Fruit fly (Drosophila melanogaster): Measurements from ENCODE around the gene CG31550.
A peak's percentile ranks its signal among the peaks of the same experiment; 100 is the strongest.

The CG31550 gene

DNA sequence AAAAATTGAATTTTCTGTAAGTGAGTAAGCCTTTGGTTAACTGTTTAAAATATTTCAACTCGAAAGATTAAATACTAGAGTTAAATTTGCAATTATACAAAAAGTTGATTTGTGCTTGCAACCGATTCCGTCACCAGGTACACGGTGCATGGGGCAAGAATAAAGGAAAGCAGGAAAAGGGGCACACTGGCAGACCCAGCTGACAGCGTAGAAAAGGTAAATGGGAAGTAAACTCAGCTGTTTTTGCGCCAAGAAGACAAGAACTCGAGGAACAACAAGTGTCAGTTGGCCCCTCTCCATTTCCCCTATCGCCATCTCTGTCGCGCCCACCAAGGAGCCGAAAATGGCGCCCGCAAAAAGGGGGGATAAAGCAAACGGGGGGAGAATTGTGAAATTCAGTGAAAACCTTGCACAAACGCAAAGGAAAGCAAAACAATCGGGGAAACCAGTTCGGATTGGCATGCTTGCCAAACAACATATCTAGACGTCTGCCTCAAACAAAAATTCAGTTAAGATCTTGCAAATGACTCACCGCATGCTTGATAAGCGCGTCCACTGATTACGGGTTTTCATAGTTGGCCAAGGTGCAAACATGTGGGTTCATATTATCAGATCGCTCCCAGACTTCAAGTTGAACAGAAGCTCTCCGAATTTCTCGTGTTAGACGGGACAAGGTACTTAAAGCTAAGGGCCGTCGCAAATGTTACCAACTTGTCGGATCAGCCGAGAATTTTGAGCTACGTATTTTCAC, 22.0 kb upstream of the CG31550 start (continued):
- TF ChIP-seq gcm (GFP tag; optimal IDR thresholded peaks at IDR 0.05) (no peak), CG1832 (GFP tag; optimal IDR thresholded peaks at IDR 0.05) (peak; percentile 54), CG32532 (GFP tag; IDR thresholded peaks at IDR 0.05) (0 out of 2 replicates have a peak, but pooled peaks have one; percentile 34), gem (tag; optimal IDR thresholded peaks at IDR 0.05) (no peak), CG9609 (GFP tag; optimal IDR thresholded peaks at IDR 0.05) (no peak), B-H1 (GFP tag; IDR thresholded peaks at IDR 0.05) (no peak), CG10147 (GFP tag; optimal IDR thresholded peaks at IDR 0.05) (no peak), CG10209 (GFP tag; optimal IDR thresholded peaks at IDR 0.05) (no peak), zfh2 (GFP tag; optimal IDR thresholded peaks at IDR 0.05) (no peak), CG2712 (tag; optimal IDR thresholded peaks at IDR 0.05) (no peak), mam (GFP tag; optimal IDR thresholded peaks at IDR 0.05) (no peak), phol (tag; optimal IDR thresholded peaks at IDR 0.05) (peak; percentile 68), CHES-1-like (GFP tag; optimal IDR thresholded peaks at IDR 0.05) (peak; percentile 3), CG2120 (GFP tag; optimal IDR thresholded peaks at IDR 0.05) (no peak), pros (GFP tag; optimal IDR thresholded peaks at IDR 0.05) (peak; percentile 25), C15 (GFP tag; IDR thresholded peaks at IDR 0.05) (no peak), CG7987 (GFP tag; optimal IDR thresholded peaks at IDR 0.05) (no peak), stwl (tag; optimal IDR thresholded peaks at IDR 0.05) (peak; percentile 83), CG3847 (GFP tag; IDR thresholded peaks at IDR 0.05) (no peak), sd (tag; optimal IDR thresholded peaks at IDR 0.05) (peak; percentile 76), h (optimal IDR thresholded peaks at IDR 0.05) (no peak), CG32767 (GFP tag; IDR thresholded peaks at IDR 0.05) (no peak), CG18764 (GFP tag; optimal IDR thresholded peaks at IDR 0.05) (no peak), her (GFP tag; optimal IDR thresholded peaks at IDR 0.05) (no peak), Nf-YB (GFP tag; optimal IDR thresholded peaks at IDR 0.05) (no peak), CG34422 (GFP tag; IDR thresholded peaks at IDR 0.05) (peak; percentile 82; the same call in 1 of the 3 replicates), pita (GFP tag; optimal IDR thresholded peaks at IDR 0.05) (no peak), Bgb (GFP tag; IDR thresholded peaks at IDR 0.05; ENCODE audit: partially characterized antibody) (no peak; the same call in 1 of the 2 replicates), BEAF-32 (GFP tag; optimal IDR thresholded peaks at IDR 0.05) (peak; percentile 34), Oaz (GFP tag; IDR thresholded peaks at IDR 0.05) (no peak), D19A (tag; optimal IDR thresholded peaks at IDR 0.05) (peak; percentile 58), CG14667 (GFP tag; IDR thresholded peaks at IDR 0.05) (no peak), Six4 (GFP tag; optimal IDR thresholded peaks at IDR 0.05) (no peak), ash1 (GFP tag; optimal IDR thresholded peaks at IDR 0.05) (no peak), CrebB (tag; optimal IDR thresholded peaks at IDR 0.05) (peak; percentile 1), chif (GFP tag; optimal IDR thresholded peaks at IDR 0.05) (no peak), stc (GFP tag; IDR thresholded peaks at IDR 0.05) (no peak), crol (GFP tag; IDR thresholded peaks at IDR 0.05) (peak; percentile 86), Atf-2 (GFP tag; optimal IDR thresholded peaks at IDR 0.05) (no peak), CG31388 (GFP tag; optimal IDR thresholded peaks at IDR 0.05) (no peak), CG11723 (GFP tag; optimal IDR thresholded peaks at IDR 0.05) (no peak), zf30C (GFP tag; optimal IDR thresholded peaks at IDR 0.05) (no peak), Scr (GFP tag; IDR thresholded peaks at IDR 0.05; ENCODE audit: partially characterized antibody) (0 out of 2 replicates have a peak, but pooled peaks have one; percentile 26), CG15269 (tag; optimal IDR thresholded peaks at IDR 0.05) (no peak), CG12155 (GFP tag; optimal IDR thresholded peaks at IDR 0.05) (no peak), CG11504 (tag; optimal IDR thresholded peaks at IDR 0.05) (no peak), Mad (GFP tag; optimal IDR thresholded peaks at IDR 0.05) (no peak), CG14441 (GFP tag; IDR thresholded peaks at IDR 0.05) (no peak), Sry-δ (GFP tag; optimal IDR thresholded peaks at IDR 0.05) (peak; percentile 35), PHDP (tag; optimal IDR thresholded peaks at IDR 0.05) (no peak)

All from whole organism, embryonic.